Fruit fly (Drosophila melanogaster) whole organism, embryonic: ENCODE data around the gene CG5592.

Experiments used
- Atf6 ChIP-seq: fragments of 200-800 bp; sonication (Bioruptor generic); IDR thresholded peaks from 2 replicates; pipeline ENCODE4 v1.3.6; 2022; ENCODE audit warnings: missing biosample characterization, missing genetic modification characterization
- CG10147 ChIP-seq: fragments of 200-800 bp; sonication (Bioruptor generic); optimal IDR thresholded peaks from 2 replicates; lab custom pipeline; 2019; ENCODE audit warnings: missing biosample characterization, mild to moderate bottlenecking, missing genetic modification characterization, moderate library complexity
- CG11456 ChIP-seq: fragments of 200-800 bp; sonication (Bioruptor generic); IDR thresholded peaks from 3 replicates; pipeline ENCODE4 v1.3.6; 2022; ENCODE audit warnings: missing biosample characterization, missing genetic modification characterization
- CG12942 ChIP-seq: fragments of 200-800 bp; sonication (Bioruptor generic); optimal IDR thresholded peaks from 3 replicates; lab custom pipeline; 2016; ENCODE audit warnings: missing biosample characterization, missing genetic modification characterization
- CG13123 ChIP-seq: fragments of 200-800 bp; sonication (Bioruptor generic); optimal IDR thresholded peaks from 2 replicates; lab custom pipeline; 2016; ENCODE audit warnings: missing biosample characterization, missing genetic modification characterization
- CG13424 ChIP-seq: fragments of 200-800 bp; sonication (Bioruptor generic); optimal IDR thresholded peaks from 2 replicates; lab custom pipeline; 2019; ENCODE audit warnings: missing biosample characterization, mild to moderate bottlenecking, missing genetic modification characterization, moderate library complexity
- CG14860 ChIP-seq: fragments of 200-800 bp; sonication (Bioruptor generic); IDR thresholded peaks from 3 replicates; pipeline ENCODE4 v1.3.6; 2022; ENCODE audit warnings: missing biosample characterization, missing genetic modification characterization; ENCODE audit not compliant: partially characterized antibody
- CG15514 ChIP-seq: fragments of 200-800 bp; sonication (Bioruptor generic); optimal IDR thresholded peaks from 3 replicates; lab custom pipeline; 2017; ENCODE audit warnings: missing biosample characterization, missing genetic modification characterization, mild to moderate bottlenecking, moderate library complexity, missing genetic modification reagents
- CG2678 ChIP-seq: fragments of 200-800 bp; sonication (Bioruptor generic); optimal IDR thresholded peaks from 3 replicates; lab custom pipeline; 2019; ENCODE audit warnings: missing biosample characterization, mild to moderate bottlenecking, missing genetic modification characterization, moderate library complexity
- CG31441 ChIP-seq: fragments of 200-800 bp; sonication (Bioruptor generic); IDR thresholded peaks from 2 replicates; pipeline ENCODE4 v1.3.6; 2022; ENCODE audit warnings: missing biosample characterization, missing genetic modification characterization
- CG32772 ChIP-seq: fragments of 200-800 bp; sonication (Bioruptor generic); IDR thresholded peaks from 2 replicates; pipeline ENCODE4 v1.3.6; 2022; ENCODE audit warnings: missing biosample characterization, missing genetic modification characterization
- CG3407 ChIP-seq: fragments of 200-800 bp; sonication (Bioruptor generic); optimal IDR thresholded peaks from 2 replicates; lab custom pipeline; 2018; ENCODE audit warnings: missing biosample characterization, mild to moderate bottlenecking, missing genetic modification characterization
- CG34422 ChIP-seq: fragments of 200-800 bp; sonication (Bioruptor generic); IDR thresholded peaks from 3 replicates; pipeline ENCODE4 v1.3.6; 2022; ENCODE audit warnings: missing biosample characterization, missing genetic modification characterization
- CG6689 ChIP-seq: fragments of 200-800 bp; sonication (Bioruptor generic); IDR thresholded peaks from 2 replicates; pipeline ENCODE4 v1.3.6; 2022; ENCODE audit warnings: missing biosample characterization, missing genetic modification characterization
- Camta ChIP-seq: fragments of 200-800 bp; sonication (Bioruptor generic); optimal IDR thresholded peaks from 2 replicates; lab custom pipeline; 2016; ENCODE audit warnings: missing biosample characterization, missing genetic modification characterization
- Deaf1 ChIP-seq: fragments of 200-800 bp; optimal IDR thresholded peaks from 3 replicates; lab custom pipeline; 2019; ENCODE audit warnings: missing biosample characterization, mild to moderate bottlenecking, missing genetic modification characterization, moderate library complexity
- Drgx ChIP-seq: fragments of 200-800 bp; sonication (Bioruptor generic); IDR thresholded peaks from 2 replicates; pipeline ENCODE4 v1.3.6; 2022; ENCODE audit warnings: missing biosample characterization, missing genetic modification characterization
- Fer3 ChIP-seq: fragments of 200-800 bp; sonication (Bioruptor generic); optimal IDR thresholded peaks from 2 replicates; lab custom pipeline; 2018; ENCODE audit warnings: missing biosample characterization, mild to moderate bottlenecking, missing genetic modification characterization, moderate library complexity
- HHEX ChIP-seq: fragments of 200-800 bp; sonication (Bioruptor generic); optimal IDR thresholded peaks from 3 replicates; lab custom pipeline; 2017; ENCODE audit warnings: missing biosample characterization, mild to moderate bottlenecking, missing genetic modification characterization, missing genetic modification reagents
- Hand ChIP-seq: fragments of 200-800 bp; sonication (Bioruptor generic); optimal IDR thresholded peaks from 2 replicates; lab custom pipeline; 2017; ENCODE audit warnings: mild to moderate bottlenecking, missing biosample characterization, missing genetic modification reagents, missing genetic modification characterization
- Hr3 ChIP-seq: fragments of 200-800 bp; sonication (Bioruptor generic); optimal IDR thresholded peaks from 3 replicates; lab custom pipeline; 2016; ENCODE audit warnings: missing biosample characterization, missing genetic modification characterization
- Med ChIP-seq: fragments of 200-800 bp; sonication (Bioruptor generic); peaks from one replicate; lab custom pipeline; 2016; ENCODE audit warnings: missing biosample characterization, missing genetic modification characterization, mild to moderate bottlenecking, inconsistent platforms, moderate library complexity
- NC2β ChIP-seq: fragments of 200-800 bp; sonication (Bioruptor generic); optimal IDR thresholded peaks from 2 replicates; lab custom pipeline; 2016; ENCODE audit warnings: missing biosample characterization, missing genetic modification characterization
- Spps ChIP-seq: fragments of 200-800 bp; sonication (Bioruptor generic); optimal IDR thresholded peaks from 2 replicates; lab custom pipeline; 2018; ENCODE audit warnings: missing biosample characterization, mild to moderate bottlenecking, missing genetic modification characterization
- amos ChIP-seq: fragments of 200-800 bp; sonication (Bioruptor generic); IDR thresholded peaks from 2 replicates; pipeline ENCODE4 v1.3.6; 2022; ENCODE audit warnings: missing biosample characterization, missing genetic modification characterization; ENCODE audit not compliant: partially characterized antibody
- az2 ChIP-seq: fragments of 200-800 bp; sonication (Bioruptor generic); optimal IDR thresholded peaks from 3 replicates; lab custom pipeline; 2016; ENCODE audit warnings: missing biosample characterization, missing genetic modification characterization
- dimm ChIP-seq: fragments of 200-800 bp; sonication (Bioruptor generic); IDR thresholded peaks from 2 replicates; pipeline ENCODE4 v1.3.6; 2022; ENCODE audit warnings: missing biosample characterization, missing genetic modification characterization
- fd102C ChIP-seq: fragments of 200-800 bp; sonication (Bioruptor generic); optimal IDR thresholded peaks from 2 replicates; lab custom pipeline; 2018; ENCODE audit warnings: missing biosample characterization, mild to moderate bottlenecking, missing genetic modification characterization, moderate library complexity
- fru ChIP-seq: fragments of >200 bp; optimal IDR thresholded peaks from 2 replicates; lab custom pipeline; 2017
- gsb ChIP-seq: fragments of 200-800 bp; sonication (Bioruptor generic); IDR thresholded peaks from 2 replicates; pipeline ENCODE4 v1.3.6; 2022; ENCODE audit warnings: missing biosample characterization, missing genetic modification characterization
- hb ChIP-seq: fragments of 200-800 bp; sonication (Bioruptor generic); IDR thresholded peaks from 3 replicates; pipeline ENCODE4 v1.3.6; 2022; ENCODE audit warnings: missing biosample characterization, missing genetic modification characterization; ENCODE audit not compliant: partially characterized antibody
- jing ChIP-seq: fragments of 200-800 bp; sonication (Bioruptor generic); optimal IDR thresholded peaks from 2 replicates; lab custom pipeline; 2018; ENCODE audit warnings: missing biosample characterization, mild to moderate bottlenecking, missing genetic modification characterization
- jumu ChIP-seq: fragments of 200-800 bp; sonication (Bioruptor generic); optimal IDR thresholded peaks from 3 replicates; lab custom pipeline; 2016; ENCODE audit warnings: missing biosample characterization, missing genetic modification characterization
- lab ChIP-seq: fragments of 200-800 bp; sonication (Bioruptor generic); optimal IDR thresholded peaks from 3 replicates; lab custom pipeline; 2017; ENCODE audit warnings: missing biosample characterization, missing genetic modification characterization, mild to moderate bottlenecking, moderate library complexity, missing genetic modification reagents
- lmd ChIP-seq: fragments of 200-800 bp; sonication (Bioruptor generic); IDR thresholded peaks from 2 replicates; pipeline ENCODE4 v1.3.6; 2022; ENCODE audit warnings: missing biosample characterization, missing genetic modification characterization
- maf-S ChIP-seq: fragments of 200-800 bp; sonication (Bioruptor generic); optimal IDR thresholded peaks from 2 replicates; lab custom pipeline; 2016; ENCODE audit warnings: missing biosample characterization, missing genetic modification characterization
- mld ChIP-seq: fragments of 200-800 bp; sonication (Bioruptor generic); IDR thresholded peaks from 3 replicates; pipeline ENCODE4 v1.3.6; 2022; ENCODE audit warnings: missing biosample characterization, missing genetic modification characterization; ENCODE audit not compliant: partially characterized antibody
- onecut ChIP-seq: fragments of 200-800 bp; sonication (Bioruptor generic); IDR thresholded peaks from 2 replicates; pipeline ENCODE4 v1.3.6; 2022; ENCODE audit warnings: missing biosample characterization, missing genetic modification characterization
- prd ChIP-seq, 3 experiments: fragments of >200 bp in 2 of 3; fragments of 200-800 bp in 1 of 3; sonication (Bioruptor generic) in 1 of 3; optimal IDR thresholded peaks in 2 of 3; IDR thresholded peaks in 1 of 3; 2 replicates in 2 of 3; 3 replicates in 1 of 3; pipeline versions ENCODE4 v1.3.6 to Lab custom; 2017 to 2022; ENCODE audit warnings: missing biosample characterization in 1 of 3, missing genetic modification characterization in 1 of 3
- pum ChIP-seq: fragments of 200-800 bp; sonication (Bioruptor generic); optimal IDR thresholded peaks from 2 replicates; lab custom pipeline; 2016; ENCODE audit warnings: missing biosample characterization, missing genetic modification characterization
- shn ChIP-seq: fragments of 200-800 bp; sonication (Bioruptor generic); optimal IDR thresholded peaks from 3 replicates; lab custom pipeline; 2016; ENCODE audit warnings: missing biosample characterization, missing genetic modification characterization
- stc ChIP-seq: fragments of 200-800 bp; sonication (Bioruptor generic); IDR thresholded peaks from 2 replicates; pipeline ENCODE4 v1.3.6; 2022; ENCODE audit warnings: missing biosample characterization, missing genetic modification characterization
- tna ChIP-seq: fragments of 200-800 bp; sonication (Bioruptor generic); IDR thresholded peaks from 2 replicates; pipeline ENCODE4 v1.3.6; 2022; ENCODE audit warnings: missing biosample characterization, missing genetic modification characterization; ENCODE audit not compliant: partially characterized antibody
- ttk ChIP-seq: fragments of 200-800 bp; sonication (Bioruptor generic); IDR thresholded peaks from 2 replicates; pipeline ENCODE4 v2.1.2; 2022; ENCODE audit warnings: missing biosample characterization, missing genetic modification characterization
- unc-4 ChIP-seq: fragments of 200-800 bp; sonication (Bioruptor generic); IDR thresholded peaks from 2 replicates; pipeline ENCODE4 v1.3.6; 2022; ENCODE audit warnings: missing biosample characterization, missing genetic modification characterization; ENCODE audit not compliant: partially characterized antibody
- unpg ChIP-seq: fragments of 200-800 bp; sonication (Bioruptor generic); optimal IDR thresholded peaks from 3 replicates; lab custom pipeline; 2018; ENCODE audit warnings: missing biosample characterization, mild to moderate bottlenecking, missing genetic modification characterization, moderate library complexity
- zf30C ChIP-seq: fragments of 200-800 bp; sonication (Bioruptor generic); optimal IDR thresholded peaks from 3 replicates; lab custom pipeline; 2018; ENCODE audit warnings: missing biosample characterization, mild to moderate bottlenecking, missing genetic modification characterization
- zfh1 ChIP-seq: fragments of 200-800 bp; sonication (Bioruptor generic); IDR thresholded peaks from 3 replicates; pipeline ENCODE4 v1.3.6; 2022; ENCODE audit warnings: missing biosample characterization, missing genetic modification characterization

CG5592 gene

dm6 chr3L:5926015-5926988 is 28.9 kb downstream of the CG5592 start (continued):
- TF ChIP-seq lab (GFP tag; lab: Kevin White, UChicago) (peak; percentile 5), Deaf1 (tag; lab: Kevin White, UChicago) (no peak), az2 (peak; percentile 52), amos (GFP tag; lab: Robert Waterston, UW) (no peak), ttk (GFP tag; lab: Robert Waterston, UW) (no peak), CG14860 (GFP tag; lab: Robert Waterston, UW) (no peak), Atf6 (GFP tag; lab: Robert Waterston, UW) (peak; percentile 35; the same call in 1 of the 2 replicates), fd102C (GFP tag; lab: Kevin White, UChicago) (no peak), pum (GFP tag; lab: Kevin White, UChicago) (no peak), Fer3 (tag; lab: Kevin White, UChicago) (peak; percentile 5), Hand (GFP tag; lab: Kevin White, UChicago) (no peak), prd (optimal IDR thresholded peaks at IDR 0.05; lab: Kevin White, UChicago) (no peak), prd (GFP tag; IDR thresholded peaks at IDR 0.05; lab: Robert Waterston, UW) (peak; percentile 40; the same call in 2 of the 3 replicates), Spps (tag; lab: Kevin White, UChicago) (peak; percentile 25), CG10147 (no peak), mld (no peak), onecut (GFP tag; lab: Robert Waterston, UW) (no peak), Drgx (GFP tag; lab: Robert Waterston, UW) (no peak), zf30C (peak; percentile 15), tna (GFP tag; lab: Robert Waterston, UW) (no peak), Med (peak; percentile 81), jing (GFP tag; lab: Kevin White, UChicago) (no peak), CG2678 (peak; percentile 70), fru (lab: Kevin White, UChicago) (no peak), CG15514 (peak; percentile 92), dimm (no peak), HHEX (GFP tag; lab: Kevin White, UChicago) (no peak), CG12942 (GFP tag; lab: Kevin White, UChicago) (peak; percentile 48), Camta (GFP tag; lab: Kevin White, UChicago) (no peak), unc-4 (GFP tag; lab: Robert Waterston, UW) (no peak), NC2β (GFP tag; lab: Kevin White, UChicago) (no peak), shn (peak; percentile 35), hb (GFP tag; lab: Robert Waterston, UW) (no peak), zfh1 (GFP tag; lab: Robert Waterston, UW) (no peak), CG11456 (GFP tag; lab: Robert Waterston, UW) (no peak), CG13123 (GFP tag; lab: Kevin White, UChicago) (no peak), Hr3 (GFP tag; lab: Kevin White, UChicago) (peak; percentile 35), CG32772 (GFP tag; lab: Robert Waterston, UW) (no peak), CG34422 (0 out of 3 replicates have a peak, but pooled peaks have one; percentile 13), stc (GFP tag; lab: Robert Waterston, UW) (no peak), CG3407 (GFP tag; lab: Kevin White, UChicago) (peak; percentile 18), jumu (GFP tag; lab: Kevin White, UChicago) (no peak), CG31441 (GFP tag; lab: Robert Waterston, UW) (peak; percentile 59), unpg (GFP tag; lab: Kevin White, UChicago) (peak; percentile 65), CG13424 (tag; lab: Kevin White, UChicago) (peak; percentile 58), gsb (no peak), CG6689 (GFP tag; lab: Robert Waterston, UW) (0 out of 2 replicates have a peak, but pooled peaks have one; percentile 10), lmd (peak; percentile 23), maf-S (GFP tag; lab: Kevin White, UChicago) (no peak)
